Fruit fly (Drosophila melanogaster): ENCODE results near the gene wts.

DNA sequence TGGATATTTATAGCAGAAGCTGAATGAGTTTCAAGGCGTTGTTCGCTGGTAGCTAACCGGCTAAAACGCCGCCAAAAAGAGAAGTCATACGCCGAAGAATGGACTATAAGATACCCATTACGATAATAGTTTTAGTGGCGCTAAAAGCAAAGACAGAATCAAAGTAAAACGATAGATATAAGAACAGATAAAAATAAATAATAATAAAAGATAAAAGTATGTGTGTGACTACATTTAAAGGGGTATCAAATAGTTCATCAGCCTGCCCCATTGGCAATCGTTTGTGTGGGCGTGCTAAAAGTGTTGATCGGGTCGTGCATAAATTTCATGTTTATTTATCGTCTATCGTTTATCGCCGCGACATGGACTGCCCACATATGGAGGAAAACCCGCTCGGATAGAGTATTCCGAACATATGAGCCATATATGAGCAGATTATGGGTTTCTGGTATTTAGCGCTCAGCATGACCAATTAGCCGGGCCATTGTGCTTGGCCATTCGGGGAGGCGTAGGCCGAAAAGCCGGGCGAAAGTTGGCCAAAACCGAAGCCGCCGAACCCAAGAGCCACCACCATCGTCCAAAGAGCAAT lies 9.0 kb downstream of the wts start:
- no peak for TF ChIP-seq psq (optimal IDR thresholded peaks at IDR 0.05)
- TF ChIP-seq Sin3A (optimal IDR thresholded peaks at IDR 0.05), result no peak
- no peak for TF ChIP-seq insv (optimal IDR thresholded peaks at IDR 0.05)
- TF ChIP-seq Myc (optimal IDR thresholded peaks at IDR 0.05), result no peak
